Fruit fly (Drosophila melanogaster): ENCODE data around the gene QC.

dm6 chr3L:5871201-5871600 is 31.1 kb downstream of the QC start, which contains the start of gene CG5568:
- no peak for TF ChIP-seq h (optimal IDR thresholded peaks at IDR 0.05)
- TF ChIP-seq psq (optimal IDR thresholded peaks at IDR 0.05) = no peak

All from Kc167 (cell line).